Worm (Caenorhabditis elegans): Measurements from ENCODE around the gene try-10.

- TF ChIP-seq aptf-2 (GFP tag; conservative IDR thresholded peaks at IDR 0.05) = no peak
- TF ChIP-seq unc-62 (GFP tag; optimal IDR thresholded peaks at IDR 0.05) = no peak
These were observed 45.9 kb downstream of the try-10 start, which contains the start of gene R186.3 for ce11 chrV:12967110-12967509.

All from whole organism, young adult.